Fruit fly (Drosophila melanogaster): ENCODE data around the gene CG31373.

Gene CG31373

DNA sequence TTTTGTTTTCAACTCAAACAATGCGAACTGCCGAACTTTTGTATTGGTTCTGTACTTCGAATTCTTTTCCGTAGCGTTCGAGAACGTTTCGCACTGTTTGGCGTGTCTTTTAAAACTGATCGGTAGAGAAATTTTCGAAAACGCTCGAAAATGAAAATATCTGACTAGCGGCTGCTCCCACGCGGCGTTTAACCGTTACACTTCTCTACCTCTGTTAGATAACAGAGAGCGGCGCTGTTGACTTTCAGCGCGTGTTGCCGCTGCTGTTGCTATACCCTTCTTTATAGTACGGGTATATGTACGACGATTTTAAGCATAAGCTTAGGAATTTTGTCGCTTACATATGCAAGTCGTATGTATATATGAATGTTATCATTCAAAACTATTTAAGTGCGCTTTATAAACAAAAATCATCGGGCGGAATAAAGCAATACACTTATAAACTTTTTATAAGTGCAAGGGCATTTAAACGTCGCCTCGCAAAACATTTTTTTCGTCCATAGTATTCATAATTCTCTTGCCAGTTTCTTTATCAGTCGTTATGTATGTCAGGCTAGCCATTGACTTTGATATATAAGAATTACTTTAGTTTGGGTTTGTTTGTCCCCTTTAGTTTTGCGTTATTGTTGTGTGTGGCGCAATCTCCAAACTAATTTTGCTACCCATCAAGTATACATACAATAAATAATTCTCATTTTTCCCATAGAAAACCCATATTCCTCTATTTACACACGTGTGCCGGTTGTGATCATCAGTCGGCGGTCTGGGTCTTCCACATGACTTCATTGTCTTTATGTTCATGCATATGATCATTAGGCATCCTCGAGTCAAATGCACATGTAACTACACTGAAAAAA lies 28.1 kb downstream of the CG31373 start, which contains the start of gene Phyhd1 (continued):
- TF ChIP-seq CG6175 (GFP tag; IDR thresholded peaks at IDR 0.05), result peak; percentile 81; the same call in 2 of the 3 replicates
- peak; percentile 70 for TF ChIP-seq danr (GFP tag; IDR thresholded peaks at IDR 0.05)
- no peak for TF ChIP-seq Lpt (GFP tag; optimal IDR thresholded peaks at IDR 0.05)
- peak in 1 of 2 experiments; percentile 91 for TF ChIP-seq Eip74EF (GFP tag; optimal IDR thresholded peaks at IDR 0.05)
- TF ChIP-seq hth (optimal IDR thresholded peaks at IDR 0.05), result no peak
- TF ChIP-seq CG32532 (GFP tag; IDR thresholded peaks at IDR 0.05), result peak; percentile 94
- peak; percentile 16 for TF ChIP-seq pros (GFP tag; optimal IDR thresholded peaks at IDR 0.05)
- no peak for TF ChIP-seq Trl (optimal IDR thresholded peaks at IDR 0.05)
- TF ChIP-seq Trl (GFP tag; optimal IDR thresholded peaks at IDR 0.05), result peak; percentile 93
- TF ChIP-seq mirr (GFP tag; optimal IDR thresholded peaks at IDR 0.05), result peak; percentile 52
- TF ChIP-seq CG10321 (GFP tag; IDR thresholded peaks at IDR 0.05), result peak; percentile 77
- TF ChIP-seq gt (GFP tag; IDR thresholded peaks at IDR 0.05), result peak; percentile 32; the same call in 1 of the 2 replicates
- peak; percentile 85 for TF ChIP-seq CG6654 (GFP tag; optimal IDR thresholded peaks at IDR 0.05)
- TF ChIP-seq CG4707 (GFP tag; optimal IDR thresholded peaks at IDR 0.05), result peak; percentile 78
- peak; percentile 83 for TF ChIP-seq peb (GFP tag; IDR thresholded peaks at IDR 0.05)
- peak; percentile 97 for TF ChIP-seq ken (GFP tag; IDR thresholded peaks at IDR 0.05)
- TF ChIP-seq lab (GFP tag; optimal IDR thresholded peaks at IDR 0.05), result peak; percentile 96
- TF ChIP-seq CG14860 (GFP tag; IDR thresholded peaks at IDR 0.05; ENCODE audit: partially characterized antibody), result no peak
- peak; percentile 95 for TF ChIP-seq salm (tag; optimal IDR thresholded peaks at IDR 0.05)
- TF ChIP-seq fd64A (GFP tag; optimal IDR thresholded peaks at IDR 0.05), result peak; percentile 71
- peak; percentile 88 for TF ChIP-seq Hand (GFP tag; optimal IDR thresholded peaks at IDR 0.05)
- TF ChIP-seq CG15479 (GFP tag; optimal IDR thresholded peaks at IDR 0.05), result no peak
- peak; percentile 87 for TF ChIP-seq CG7357 (GFP tag; IDR thresholded peaks at IDR 0.05)
- peak; percentile 88 for TF ChIP-seq gsb (GFP tag; IDR thresholded peaks at IDR 0.05)
- peak; percentile 73 for TF ChIP-seq CG17186 (GFP tag; optimal IDR thresholded peaks at IDR 0.05)
- TF ChIP-seq CG4730 (GFP tag; IDR thresholded peaks at IDR 0.05), result peak; percentile 86
- TF ChIP-seq bowl (GFP tag; IDR thresholded peaks at IDR 0.05), result peak; percentile 82
- TF ChIP-seq PHDP (tag; optimal IDR thresholded peaks at IDR 0.05), result peak; percentile 95
- TF ChIP-seq CG34224 (GFP tag; IDR thresholded peaks at IDR 0.05; ENCODE audit: partially characterized antibody), result no peak
- TF ChIP-seq CG18619 (GFP tag; optimal IDR thresholded peaks at IDR 0.05), result peak; percentile 91
- peak; percentile 93 for TF ChIP-seq mam (GFP tag; optimal IDR thresholded peaks at IDR 0.05)
- TF ChIP-seq CG6254 (GFP tag; optimal IDR thresholded peaks at IDR 0.05), result peak; percentile 88
- peak; percentile 92 for TF ChIP-seq Spps (tag; optimal IDR thresholded peaks at IDR 0.05)
- TF ChIP-seq Asciz (GFP tag; optimal IDR thresholded peaks at IDR 0.05), result peak; percentile 91
- peak; percentile 67 for TF ChIP-seq CG3995 (GFP tag; optimal IDR thresholded peaks at IDR 0.05)
- TF ChIP-seq bbx (GFP tag; IDR thresholded peaks at IDR 0.05; ENCODE audit: partially characterized antibody), result no peak
- TF ChIP-seq dati (GFP tag; IDR thresholded peaks at IDR 0.05), result peak; percentile 80
- peak; percentile 99 for TF ChIP-seq row (GFP tag; IDR thresholded peaks at IDR 0.05)
- peak; percentile 96 for TF ChIP-seq CHES-1-like (GFP tag; optimal IDR thresholded peaks at IDR 0.05)
- peak; percentile 81 for TF ChIP-seq sug (tag; optimal IDR thresholded peaks at IDR 0.05)
- TF ChIP-seq Hey (tag; optimal IDR thresholded peaks at IDR 0.05), result peak; percentile 49
- TF ChIP-seq bcd (GFP tag; optimal IDR thresholded peaks at IDR 0.05), result peak; percentile 95
- peak; percentile 88 for TF ChIP-seq CrebB (tag; optimal IDR thresholded peaks at IDR 0.05)
- peak; percentile 94 for TF ChIP-seq CG6689 (GFP tag; IDR thresholded peaks at IDR 0.05)
- peak; percentile 96 for TF ChIP-seq Oli (tag; optimal IDR thresholded peaks at IDR 0.05)
- TF ChIP-seq E2f1 (GFP tag; IDR thresholded peaks at IDR 0.05), result peak; percentile 94
- TF ChIP-seq pho (GFP tag; optimal IDR thresholded peaks at IDR 0.05), result peak; percentile 94
- TF ChIP-seq CG2678 (tag; optimal IDR thresholded peaks at IDR 0.05), result peak; percentile 95
- TF ChIP-seq CG12155 (GFP tag; optimal IDR thresholded peaks at IDR 0.05), result peak; percentile 94

Data from whole organism, embryonic.